Fruit fly (Drosophila melanogaster) whole organism, embryonic: ENCODE results near the gene CG2059.
A peak's percentile ranks its signal among the peaks of the same experiment; 100 is the strongest.

Experiments used
- Atf3 ChIP-seq: fragments of 200-800 bp; sonication (Bioruptor generic); optimal IDR thresholded peaks from 3 replicates; lab custom pipeline; 2016; ENCODE audit warnings: missing biosample characterization, missing genetic modification characterization
- CG10209 ChIP-seq: fragments of 200-800 bp; sonication (Bioruptor generic); optimal IDR thresholded peaks from 3 replicates; lab custom pipeline; 2017; ENCODE audit warnings: missing biosample characterization, mild to moderate bottlenecking, missing genetic modification characterization, missing genetic modification reagents
- CG1024 ChIP-seq: fragments of 200-800 bp; sonication (Bioruptor generic); IDR thresholded peaks from 2 replicates; pipeline ENCODE4 v1.3.6; 2022; ENCODE audit warnings: missing biosample characterization, missing genetic modification characterization
- CG10543 ChIP-seq: fragments of 200-800 bp; sonication (Bioruptor generic); optimal IDR thresholded peaks from 3 replicates; lab custom pipeline; 2017; ENCODE audit warnings: missing biosample characterization, mild to moderate bottlenecking, missing genetic modification characterization, moderate library complexity
- CG11085 ChIP-seq: fragments of 200-800 bp; sonication (Bioruptor generic); IDR thresholded peaks from 2 replicates; pipeline ENCODE4 v1.3.6; 2022; ENCODE audit warnings: missing biosample characterization, missing genetic modification characterization
- CG11398 ChIP-seq: fragments of 200-800 bp; sonication (Bioruptor generic); optimal IDR thresholded peaks from 2 replicates; lab custom pipeline; 2016; ENCODE audit warnings: missing biosample characterization, missing genetic modification characterization
- CG12769 ChIP-seq: fragments of 200-800 bp; sonication (Bioruptor generic); optimal IDR thresholded peaks from 2 replicates; lab custom pipeline; 2019; ENCODE audit warnings: missing biosample characterization, mild to moderate bottlenecking, missing genetic modification characterization, moderate library complexity
- CG13424 ChIP-seq: fragments of 200-800 bp; sonication (Bioruptor generic); optimal IDR thresholded peaks from 2 replicates; lab custom pipeline; 2019; ENCODE audit warnings: missing biosample characterization, mild to moderate bottlenecking, missing genetic modification characterization, moderate library complexity
- CG13894 ChIP-seq: fragments of 200-800 bp; sonication (Bioruptor generic); optimal IDR thresholded peaks from 3 replicates; lab custom pipeline; 2018; ENCODE audit warnings: missing biosample characterization, mild to moderate bottlenecking, missing genetic modification characterization, moderate library complexity
- CG15269 ChIP-seq: fragments of 200-800 bp; sonication (Bioruptor generic); optimal IDR thresholded peaks from 2 replicates; lab custom pipeline; 2018; ENCODE audit warnings: missing biosample characterization, mild to moderate bottlenecking, missing genetic modification characterization, moderate library complexity
- CG1792 ChIP-seq: fragments of 200-800 bp; sonication (Bioruptor generic); optimal IDR thresholded peaks from 2 replicates; lab custom pipeline; 2016; ENCODE audit warnings: missing biosample characterization, missing genetic modification characterization
- CG31224 ChIP-seq: fragments of 200-800 bp; sonication (Bioruptor generic); IDR thresholded peaks from 2 replicates; pipeline ENCODE4 v1.3.6; 2022; ENCODE audit warnings: missing biosample characterization, missing genetic modification characterization
- CG3407 ChIP-seq: fragments of 200-800 bp; sonication (Bioruptor generic); optimal IDR thresholded peaks from 2 replicates; lab custom pipeline; 2018; ENCODE audit warnings: missing biosample characterization, mild to moderate bottlenecking, missing genetic modification characterization
- CG3726 ChIP-seq: fragments of 200-800 bp; sonication (Bioruptor generic); IDR thresholded peaks from 3 replicates; pipeline ENCODE4, ENCODE4 v1.3.6; 2022; ENCODE audit warnings: missing biosample characterization, missing genetic modification characterization
- CG4282 ChIP-seq: fragments of 200-800 bp; sonication (Bioruptor generic); optimal IDR thresholded peaks from 2 replicates; lab custom pipeline; 2016; ENCODE audit warnings: missing biosample characterization, missing genetic modification characterization
- CG5245 ChIP-seq: fragments of 200-800 bp; sonication (Bioruptor generic); optimal IDR thresholded peaks from 3 replicates; lab custom pipeline; 2016; ENCODE audit warnings: missing biosample characterization, missing genetic modification characterization
- CG6175 ChIP-seq: fragments of 200-800 bp; sonication (Bioruptor generic); IDR thresholded peaks from 3 replicates; pipeline ENCODE4 v1.3.6; 2022; ENCODE audit warnings: missing biosample characterization, missing genetic modification characterization
- CG7839 ChIP-seq: fragments of 200-800 bp; sonication (Bioruptor generic); optimal IDR thresholded peaks from 3 replicates; lab custom pipeline; 2018; ENCODE audit warnings: missing biosample characterization, mild to moderate bottlenecking, missing genetic modification characterization, moderate library complexity
- CG9727 ChIP-seq: fragments of 200-800 bp; sonication (Bioruptor generic); optimal IDR thresholded peaks from 3 replicates; lab custom pipeline; 2017; ENCODE audit warnings: missing biosample characterization, mild to moderate bottlenecking, missing genetic modification characterization
- CG9797 ChIP-seq: fragments of 200-800 bp; sonication (Bioruptor generic); optimal IDR thresholded peaks from 3 replicates; lab custom pipeline; 2018; ENCODE audit warnings: missing biosample characterization, mild to moderate bottlenecking, missing genetic modification characterization
- Dad ChIP-seq: fragments of 200-800 bp; sonication (Bioruptor generic); optimal IDR thresholded peaks from 3 replicates; lab custom pipeline; 2016; ENCODE audit warnings: missing biosample characterization, missing genetic modification characterization
- Deaf1 ChIP-seq: fragments of 200-800 bp; optimal IDR thresholded peaks from 3 replicates; lab custom pipeline; 2019; ENCODE audit warnings: missing biosample characterization, mild to moderate bottlenecking, missing genetic modification characterization, moderate library complexity
- E2f1 ChIP-seq: fragments of 200-800 bp; sonication (Bioruptor generic); IDR thresholded peaks from 2 replicates; pipeline ENCODE4 v1.3.6; 2022; ENCODE audit warnings: missing biosample characterization, missing genetic modification characterization
- Eip74EF ChIP-seq, 2 experiments: fragments of 200-800 bp in 1 of 2; fragments of >200 bp in 1 of 2; sonication (Bioruptor generic) in 1 of 2; optimal IDR thresholded peaks; 2 replicates each; lab custom pipeline; 2017 to 2019; ENCODE audit warnings: missing biosample characterization in 2 of 2, missing genetic modification characterization in 2 of 2, mild to moderate bottlenecking in 1 of 2, moderate library complexity in 1 of 2
- GATAe ChIP-seq: fragments of 200-800 bp; sonication (Bioruptor generic); conservative IDR thresholded peaks from 2 replicates; pipeline ENCODE4 v1.3.6; 2022; ENCODE audit warnings: missing biosample characterization, missing genetic modification characterization
- Hand ChIP-seq: fragments of 200-800 bp; sonication (Bioruptor generic); optimal IDR thresholded peaks from 2 replicates; lab custom pipeline; 2017; ENCODE audit warnings: mild to moderate bottlenecking, missing biosample characterization, missing genetic modification reagents, missing genetic modification characterization
- Med ChIP-seq: fragments of 200-800 bp; sonication (Bioruptor generic); peaks from one replicate; lab custom pipeline; 2016; ENCODE audit warnings: missing biosample characterization, missing genetic modification characterization, mild to moderate bottlenecking, inconsistent platforms, moderate library complexity
- Ptx1 ChIP-seq: fragments of 200-800 bp; sonication (Bioruptor generic); IDR thresholded peaks from 2 replicates; pipeline ENCODE4 v1.3.6; 2022; ENCODE audit warnings: missing biosample characterization, missing genetic modification characterization
- Spps ChIP-seq: fragments of 200-800 bp; sonication (Bioruptor generic); optimal IDR thresholded peaks from 2 replicates; lab custom pipeline; 2018; ENCODE audit warnings: missing biosample characterization, mild to moderate bottlenecking, missing genetic modification characterization
- Ssrp ChIP-seq: fragments of 200-800 bp; sonication (Bioruptor generic); optimal IDR thresholded peaks from 2 replicates; lab custom pipeline; 2018; ENCODE audit warnings: missing biosample characterization, mild to moderate bottlenecking, missing genetic modification characterization, moderate library complexity
- Stat92E ChIP-seq, 3 experiments: fragments of >200 bp in 2 of 3; fragments of 200-800 bp in 1 of 3; sonication (Bioruptor generic) in 1 of 3; optimal IDR thresholded peaks; 2 replicates each; lab custom pipeline; 2017 to 2019; ENCODE audit warnings: missing biosample characterization in 3 of 3, missing genetic modification characterization in 3 of 3, mild to moderate bottlenecking in 1 of 3, moderate library complexity in 1 of 3
- abd-A ChIP-seq: fragments of 200-800 bp; sonication (Bioruptor generic); optimal IDR thresholded peaks from 3 replicates; lab custom pipeline; 2019; ENCODE audit warnings: missing biosample characterization, mild to moderate bottlenecking, missing genetic modification characterization, moderate library complexity
- ato ChIP-seq: fragments of 200-800 bp; sonication (Bioruptor generic); IDR thresholded peaks from 2 replicates; pipeline ENCODE4 v1.3.6; 2022; ENCODE audit warnings: missing biosample characterization, missing genetic modification characterization; ENCODE audit not compliant: partially characterized antibody
- bbx ChIP-seq: fragments of 200-800 bp; sonication (Bioruptor generic); IDR thresholded peaks from 2 replicates; pipeline ENCODE4 v1.3.6; 2022; ENCODE audit warnings: missing biosample characterization, missing genetic modification characterization; ENCODE audit not compliant: partially characterized antibody
- br ChIP-seq: fragments of >200 bp; optimal IDR thresholded peaks from 2 replicates; lab custom pipeline; 2017
- chinmo ChIP-seq: fragments of 200-800 bp; sonication (Bioruptor generic); IDR thresholded peaks from 4 replicates; pipeline ENCODE4 v1.3.6; 2022; ENCODE audit warnings: missing biosample characterization, missing genetic modification characterization; ENCODE audit not compliant: partially characterized antibody
- crol ChIP-seq: fragments of 200-800 bp; sonication (Bioruptor generic); IDR thresholded peaks from 2 replicates; pipeline ENCODE4 v1.3.6; 2022; ENCODE audit warnings: missing biosample characterization, missing genetic modification characterization
- ftz-f1 ChIP-seq: fragments of 200-800 bp; sonication (Bioruptor generic); optimal IDR thresholded peaks from 2 replicates; lab custom pipeline; 2016; ENCODE audit warnings: missing biosample characterization, missing genetic modification characterization
- gce ChIP-seq: fragments of 200-800 bp; sonication (Bioruptor generic); IDR thresholded peaks from 3 replicates; pipeline ENCODE4 v1.3.6; 2022; ENCODE audit warnings: missing biosample characterization, missing genetic modification characterization
- gcm2 ChIP-seq: fragments of 200-800 bp; sonication (Bioruptor generic); optimal IDR thresholded peaks from 2 replicates; lab custom pipeline; 2016; ENCODE audit warnings: missing biosample characterization, missing genetic modification characterization
- grn ChIP-seq: fragments of 200-800 bp; sonication (Bioruptor generic); optimal IDR thresholded peaks from 3 replicates; lab custom pipeline; 2017; ENCODE audit warnings: missing biosample characterization, missing genetic modification characterization
- gt ChIP-seq: fragments of 200-800 bp; sonication (Bioruptor generic); IDR thresholded peaks from 2 replicates; pipeline ENCODE4 v1.3.6; 2022; ENCODE audit warnings: missing biosample characterization, missing genetic modification characterization
- klu ChIP-seq: fragments of 200-800 bp; sonication (Bioruptor generic); IDR thresholded peaks from 2 replicates; pipeline ENCODE4 v1.3.6; 2022; ENCODE audit warnings: missing biosample characterization, missing genetic modification characterization
- nom ChIP-seq: fragments of 200-800 bp; sonication (Bioruptor generic); optimal IDR thresholded peaks from 2 replicates; lab custom pipeline; 2017; ENCODE audit warnings: missing biosample characterization, missing genetic modification characterization, mild to moderate bottlenecking, moderate library complexity, missing genetic modification reagents
- pb ChIP-seq: fragments of 200-800 bp; sonication (Bioruptor generic); optimal IDR thresholded peaks from 3 replicates; lab custom pipeline; 2016; ENCODE audit warnings: missing biosample characterization, missing genetic modification characterization
- pros ChIP-seq: fragments of 200-800 bp; sonication (Bioruptor generic); optimal IDR thresholded peaks from 3 replicates; lab custom pipeline; 2019; ENCODE audit warnings: missing biosample characterization, mild to moderate bottlenecking, missing genetic modification characterization, moderate library complexity
- row ChIP-seq: fragments of 200-800 bp; sonication (Bioruptor generic); IDR thresholded peaks from 3 replicates; pipeline ENCODE4 v1.3.6; 2022; ENCODE audit warnings: missing biosample characterization, missing genetic modification characterization
- sd ChIP-seq: fragments of 200-800 bp; sonication (Bioruptor generic); optimal IDR thresholded peaks from 3 replicates; lab custom pipeline; 2018; ENCODE audit warnings: missing biosample characterization, mild to moderate bottlenecking, missing genetic modification characterization, moderate library complexity
- sob ChIP-seq: fragments of 200-800 bp; sonication (Bioruptor generic); IDR thresholded peaks from 2 replicates; pipeline ENCODE4 v1.3.6; 2022; ENCODE audit warnings: missing biosample characterization, missing genetic modification characterization
- yki ChIP-seq: fragments of >200 bp; optimal IDR thresholded peaks from 3 replicates; lab custom pipeline; 2018

Gene CG2059

dm6 chrX:7307478-7308200 is 21.5 kb downstream of the CG2059 start, which contains the start of gene brk (continued):
- TF ChIP-seq CG1024 (GFP tag; lab: Robert Waterston, UW) (0 out of 2 replicates have a peak, but pooled peaks have one; percentile 18), CG5245 (GFP tag; lab: Kevin White, UChicago) (no peak), CG31224 (GFP tag; lab: Robert Waterston, UW) (no peak), row (GFP tag; lab: Robert Waterston, UW) (peak; percentile 4; the same call in 1 of the 3 replicates), grn (GFP tag; lab: Kevin White, UChicago) (no peak), CG11398 (GFP tag; lab: Kevin White, UChicago) (no peak), ato (GFP tag; lab: Robert Waterston, UW) (no peak; the same call in 1 of the 2 replicates), pros (peak; percentile 70), Ssrp (tag; lab: Kevin White, UChicago) (no peak), CG15269 (no peak), CG3726 (no peak), CG1792 (no peak), CG10209 (GFP tag; lab: Kevin White, UChicago) (no peak), Ptx1 (GFP tag; lab: Robert Waterston, UW) (no peak), CG9797 (GFP tag; lab: Kevin White, UChicago) (no peak), gce (GFP tag; lab: Robert Waterston, UW) (no peak), Eip74EF (GFP tag; optimal IDR thresholded peaks at IDR 0.05; lab: Kevin White, UChicago) (no peak), yki (lab: Kevin White, UChicago) (peak; percentile 88), CG9727 (GFP tag; lab: Kevin White, UChicago) (no peak), CG12769 (peak; percentile 90), CG3407 (GFP tag; lab: Kevin White, UChicago) (no peak), CG7839 (tag; lab: Kevin White, UChicago) (no peak), bbx (GFP tag; lab: Robert Waterston, UW) (peak; percentile 45; the same call in 1 of the 2 replicates), Med (GFP tag; lab: Kevin White, UChicago) (peak; percentile 99), gt (GFP tag; lab: Robert Waterston, UW) (no peak), sd (peak; percentile 75), sob (GFP tag; lab: Robert Waterston, UW) (no peak), abd-A (tag; lab: Kevin White, UChicago) (peak; percentile 67), ftz-f1 (GFP tag; lab: Kevin White, UChicago) (peak; percentile 37), nom (GFP tag; lab: Kevin White, UChicago) (no peak), CG11085 (GFP tag; lab: Robert Waterston, UW) (no peak), gcm2 (GFP tag; lab: Kevin White, UChicago) (no peak), chinmo (GFP tag; lab: Robert Waterston, UW) (peak; percentile 99), Hand (no peak), crol (GFP tag; lab: Robert Waterston, UW) (peak; percentile 97), E2f1 (GFP tag; lab: Robert Waterston, UW) (no peak), Deaf1 (tag; lab: Kevin White, UChicago) (peak; percentile 83), klu (GFP tag; lab: Robert Waterston, UW) (0 out of 2 replicates have a peak, but pooled peaks have one; percentile 36), CG13424 (tag; lab: Kevin White, UChicago) (no peak), Atf3 (GFP tag; lab: Kevin White, UChicago) (no peak), GATAe (GFP tag; lab: Robert Waterston, UW) (no peak), Dad (GFP tag; lab: Kevin White, UChicago) (no peak), pb (GFP tag; lab: Kevin White, UChicago) (no peak), CG13894 (no peak), Stat92E (GFP tag; optimal IDR thresholded peaks at IDR 0.05; lab: Kevin White, UChicago) (no peak), Spps (tag; lab: Kevin White, UChicago) (no peak), CG10543 (GFP tag; lab: Kevin White, UChicago) (peak; percentile 27), CG6175 (GFP tag; lab: Robert Waterston, UW) (peak; percentile 96), CG4282 (GFP tag; lab: Kevin White, UChicago) (peak; percentile 22), br (lab: Kevin White, UChicago) (no peak)
